Worm (Caenorhabditis elegans) whole organism, young adult: ENCODE results near the gene pigs-1.

Source experiments
- C06A6.2 ChIP-seq: fragments of 200-800 bp; sonication (Bioruptor generic); conservative IDR thresholded peaks from 2 replicates; pipeline ENCODE4 v1.3.6; 2022; ENCODE audit warnings: missing genetic modification characterization, missing compliant biosample characterization
- F33H1.4 ChIP-seq: fragments of 200-800 bp; sonication (Bioruptor generic); IDR thresholded peaks from 2 replicates; pipeline ENCODE4 v1.3.6; 2022; ENCODE audit warnings: missing genetic modification reagents, missing genetic modification characterization, missing compliant biosample characterization
- F39B2.1 ChIP-seq: fragments of 200-800 bp; sonication (Bioruptor generic); IDR thresholded peaks from 2 replicates; pipeline ENCODE4 v1.3.6; 2022; ENCODE audit warnings: missing genetic modification reagents, missing genetic modification characterization, missing compliant biosample characterization
- F57C9.4 ChIP-seq: sonication (generic microtip); optimal IDR thresholded peaks from 2 replicates; lab custom pipeline; 2017; ENCODE audit warnings: mild to moderate bottlenecking, missing genetic modification characterization, missing compliant biosample characterization
- Y53F4B.3 ChIP-seq: fragments of 200-800 bp; sonication (Bioruptor generic); IDR thresholded peaks from 2 replicates; pipeline ENCODE4 v1.3.6; 2022; ENCODE audit warnings: missing genetic modification reagents, missing genetic modification characterization, missing compliant biosample characterization
- Y95B8A.8 ChIP-seq: fragments of 200-800 bp; sonication (Bioruptor generic); IDR thresholded peaks from 2 replicates; pipeline ENCODE4 v1.3.6; 2022; ENCODE audit warnings: missing genetic modification reagents, missing genetic modification characterization, missing compliant biosample characterization
- ZK185.1 ChIP-seq: sonication (generic microtip); optimal IDR thresholded peaks from 2 replicates; lab custom pipeline; 2016; ENCODE audit warnings: mild to moderate bottlenecking, missing genetic modification characterization, missing compliant biosample characterization; ENCODE audit not compliant: poor library complexity, severe bottlenecking
- akir-1 ChIP-seq: fragments of 200-800 bp; sonication (Bioruptor generic); optimal IDR thresholded peaks from 2 replicates; lab custom pipeline; 2018; ENCODE audit warnings: mild to moderate bottlenecking, missing genetic modification characterization, moderate library complexity, missing compliant biosample characterization
- aptf-2 ChIP-seq: fragments of 200-800 bp; sonication (Bioruptor generic); conservative IDR thresholded peaks from 2 replicates; pipeline ENCODE4 v1.3.6; 2022; ENCODE audit warnings: missing genetic modification reagents, missing genetic modification characterization, missing compliant biosample characterization
- bed-1 ChIP-seq: fragments of 200-800 bp; sonication (Bioruptor generic); IDR thresholded peaks from 2 replicates; pipeline ENCODE4 v1.3.6; 2022; ENCODE audit warnings: missing genetic modification reagents, missing genetic modification characterization, missing compliant biosample characterization
- cebp-2 ChIP-seq: fragments of 200-800 bp; sonication (Bioruptor generic); IDR thresholded peaks from 2 replicates; pipeline ENCODE4 v1.3.6; 2022; ENCODE audit warnings: missing genetic modification characterization, missing compliant biosample characterization
- ceh-27 ChIP-seq: fragments of 200-800 bp; sonication (Bioruptor generic); optimal IDR thresholded peaks from 2 replicates; lab custom pipeline; 2018; ENCODE audit warnings: mild to moderate bottlenecking, missing genetic modification characterization, moderate library complexity, missing compliant biosample characterization
- ceh-40 ChIP-seq: fragments of 200-800 bp; sonication (Bioruptor generic); IDR thresholded peaks from 2 replicates; pipeline ENCODE4 v1.3.6; 2022; ENCODE audit warnings: missing genetic modification characterization, missing compliant biosample characterization
- ceh-58 ChIP-seq: fragments of 200-800 bp; sonication (Bioruptor generic); IDR thresholded peaks from 2 replicates; pipeline ENCODE4 v1.3.6; 2022; ENCODE audit warnings: missing genetic modification characterization, missing compliant biosample characterization
- ceh-79 ChIP-seq: sonication (generic microtip); optimal IDR thresholded peaks from 2 replicates; lab custom pipeline; 2017; ENCODE audit warnings: mild to moderate bottlenecking, missing genetic modification characterization, missing compliant biosample characterization
- dox-1 ChIP-seq: fragments of 200-800 bp; sonication (Bioruptor generic); IDR thresholded peaks from 2 replicates; pipeline ENCODE4 v1.3.6; 2022; ENCODE audit warnings: missing genetic modification reagents, missing genetic modification characterization, missing compliant biosample characterization
- dpff-1 ChIP-seq: sonication (generic microtip); optimal IDR thresholded peaks from 2 replicates; lab custom pipeline; 2017; ENCODE audit warnings: mild to moderate bottlenecking, missing genetic modification characterization, missing compliant biosample characterization
- egrh-3 ChIP-seq: fragments of 200-800 bp; sonication (Bioruptor generic); IDR thresholded peaks from 2 replicates; pipeline ENCODE4 v1.3.6; 2022; ENCODE audit warnings: missing genetic modification reagents, missing genetic modification characterization, missing compliant biosample characterization
- ekl-4 ChIP-seq: fragments of 200-800 bp; sonication (Bioruptor generic); IDR thresholded peaks from 2 replicates; pipeline ENCODE4 v1.3.6; 2022; ENCODE audit warnings: missing genetic modification reagents, missing genetic modification characterization, missing compliant biosample characterization
- fkh-3 ChIP-seq: sonication (generic microtip); optimal IDR thresholded peaks from 2 replicates; lab custom pipeline; 2016; ENCODE audit warnings: mild to moderate bottlenecking, missing genetic modification characterization, missing compliant biosample characterization
- hlh-12 ChIP-seq: sonication (generic microtip); optimal IDR thresholded peaks from 2 replicates; lab custom pipeline; 2016; ENCODE audit warnings: missing genetic modification characterization, missing compliant biosample characterization
- hlh-26 ChIP-seq: fragments of 200-800 bp; sonication (Bioruptor generic); conservative IDR thresholded peaks from 2 replicates; pipeline ENCODE4 v1.3.6; 2022; ENCODE audit warnings: missing genetic modification reagents, missing genetic modification characterization, missing compliant biosample characterization
- hmg-1.2 ChIP-seq: fragments of 200-800 bp; sonication (Bioruptor generic); IDR thresholded peaks from 2 replicates; pipeline ENCODE4 v1.3.6; 2022; ENCODE audit warnings: missing genetic modification reagents, missing genetic modification characterization, missing compliant biosample characterization
- hrde-1 ChIP-seq: sonication (generic microtip); optimal IDR thresholded peaks from 2 replicates; lab custom pipeline; 2016; ENCODE audit warnings: missing genetic modification characterization, mild to moderate bottlenecking, missing compliant biosample characterization, moderate library complexity, missing genotype, missing genetic modification reagents, borderline replicate concordance
- let-526 ChIP-seq: fragments of 200-800 bp; sonication (Bioruptor generic); IDR thresholded peaks from 2 replicates; pipeline ENCODE4 v1.3.6; 2022; ENCODE audit warnings: missing genetic modification reagents, missing genetic modification characterization, missing compliant biosample characterization
- let-607 ChIP-seq, 2 experiments: fragments of 200-800 bp in 1 of 2; sonication (Bioruptor generic) in 1 of 2; sonication (generic microtip) in 1 of 2; optimal IDR thresholded peaks; 2 replicates each; lab custom pipeline; 2016 to 2018; ENCODE audit warnings: mild to moderate bottlenecking in 2 of 2, missing compliant biosample characterization in 2 of 2, missing genetic modification characterization in 2 of 2, moderate library complexity in 2 of 2, missing genotype in 1 of 2
- lin-54 ChIP-seq: fragments of 200-800 bp; sonication (Bioruptor generic); optimal IDR thresholded peaks from 2 replicates; lab custom pipeline; 2018; ENCODE audit warnings: mild to moderate bottlenecking, missing genetic modification characterization, missing compliant biosample characterization
- lir-1 ChIP-seq: fragments of 200-800 bp; sonication (Bioruptor generic); conservative IDR thresholded peaks from 2 replicates; pipeline ENCODE4 v1.3.6; 2022; ENCODE audit warnings: missing genetic modification reagents, missing genetic modification characterization, missing compliant biosample characterization
- madf-3 ChIP-seq: fragments of 200-800 bp; sonication (Bioruptor generic); IDR thresholded peaks from 2 replicates; pipeline ENCODE4 v1.3.6; 2022; ENCODE audit warnings: missing genetic modification reagents, missing genetic modification characterization, missing compliant biosample characterization
- madf-8 ChIP-seq: fragments of 200-800 bp; sonication (Bioruptor generic); conservative IDR thresholded peaks from 2 replicates; pipeline ENCODE4 v1.3.6; 2022; ENCODE audit warnings: missing genetic modification reagents, missing genetic modification characterization, missing compliant biosample characterization
- mel-28 ChIP-seq: sonication (generic microtip); optimal IDR thresholded peaks from 2 replicates; lab custom pipeline; 2016; ENCODE audit warnings: borderline replicate concordance, mild to moderate bottlenecking, missing genetic modification characterization, missing compliant biosample characterization
- mes-4 ChIP-seq: sonication (generic microtip); optimal IDR thresholded peaks from 2 replicates; lab custom pipeline; 2016; ENCODE audit warnings: missing genotype, missing genetic modification characterization, missing compliant biosample characterization
- nfya-2 ChIP-seq: fragments of 200-800 bp; sonication (Bioruptor generic); IDR thresholded peaks from 2 replicates; pipeline ENCODE4 v1.3.6; 2022; ENCODE audit warnings: missing genetic modification reagents, missing genetic modification characterization, missing compliant biosample characterization
- nhr-80 ChIP-seq: sonication (generic microtip); optimal IDR thresholded peaks from 2 replicates; lab custom pipeline; 2016; ENCODE audit warnings: missing genetic modification characterization, missing compliant biosample characterization
- rcor-1 ChIP-seq: fragments of 200-800 bp; sonication (Bioruptor generic); IDR thresholded peaks from 2 replicates; pipeline ENCODE4 v1.3.6; 2022; ENCODE audit warnings: missing genetic modification reagents, missing genetic modification characterization, missing compliant biosample characterization
- snpc-1.1 ChIP-seq: sonication (generic microtip); optimal IDR thresholded peaks from 2 replicates; lab custom pipeline; 2017; ENCODE audit warnings: missing genetic modification characterization, mild to moderate bottlenecking, missing compliant biosample characterization, antibody characterized with exemption, moderate library complexity, missing genotype, missing genetic modification reagents; ENCODE audit not compliant: insufficient read depth
- snpc-4 ChIP-seq, 5 experiments: fragments of 150-350 bp in 1 of 5; sonication (generic microtip) in 4 of 5; optimal IDR thresholded peaks; 2 replicates each; lab custom pipeline; 2014 to 2018; ENCODE audit warnings: missing genetic modification characterization in 5 of 5, missing biosample characterization in 3 of 5, antibody characterized with exemption in 2 of 5, mild to moderate bottlenecking in 2 of 5, missing compliant biosample characterization in 2 of 5, missing genotype in 2 of 5, moderate library complexity in 2 of 5, missing genetic modification reagents in 1 of 5
- sptf-2 ChIP-seq: fragments of 200-800 bp; sonication (Bioruptor generic); optimal IDR thresholded peaks from 2 replicates; lab custom pipeline; 2018; ENCODE audit warnings: mild to moderate bottlenecking, missing genetic modification characterization, missing compliant biosample characterization
- tbx-9 ChIP-seq: sonication (generic microtip); optimal IDR thresholded peaks from 2 replicates; lab custom pipeline; 2016; ENCODE audit warnings: borderline replicate concordance, missing genetic modification characterization, inconsistent platforms, missing compliant biosample characterization
- tlf-1 ChIP-seq: fragments of 200-800 bp; sonication (Bioruptor generic); optimal IDR thresholded peaks from 2 replicates; lab custom pipeline; 2018; ENCODE audit warnings: mild to moderate bottlenecking, missing genetic modification characterization, missing compliant biosample characterization
- unc-130 ChIP-seq: sonication (generic microtip); optimal IDR thresholded peaks from 2 replicates; lab custom pipeline; 2016; ENCODE audit warnings: missing genetic modification reagents, missing genetic modification characterization, missing compliant biosample characterization
- ztf-22 ChIP-seq: fragments of 200-800 bp; sonication (Bioruptor generic); optimal IDR thresholded peaks from 2 replicates; lab custom pipeline; 2018; ENCODE audit warnings: mild to moderate bottlenecking, missing genetic modification characterization, moderate library complexity, missing compliant biosample characterization
- ztf-26 ChIP-seq: sonication (generic microtip); optimal IDR thresholded peaks from 2 replicates; lab custom pipeline; 2017; ENCODE audit warnings: missing genetic modification characterization, missing compliant biosample characterization
- ztf-28 ChIP-seq: fragments of 200-800 bp; sonication (Bioruptor generic); IDR thresholded peaks from 2 replicates; pipeline ENCODE4 v1.3.6; 2022; ENCODE audit warnings: missing genetic modification reagents, missing genetic modification characterization, missing compliant biosample characterization

pigs-1 gene

DNA sequence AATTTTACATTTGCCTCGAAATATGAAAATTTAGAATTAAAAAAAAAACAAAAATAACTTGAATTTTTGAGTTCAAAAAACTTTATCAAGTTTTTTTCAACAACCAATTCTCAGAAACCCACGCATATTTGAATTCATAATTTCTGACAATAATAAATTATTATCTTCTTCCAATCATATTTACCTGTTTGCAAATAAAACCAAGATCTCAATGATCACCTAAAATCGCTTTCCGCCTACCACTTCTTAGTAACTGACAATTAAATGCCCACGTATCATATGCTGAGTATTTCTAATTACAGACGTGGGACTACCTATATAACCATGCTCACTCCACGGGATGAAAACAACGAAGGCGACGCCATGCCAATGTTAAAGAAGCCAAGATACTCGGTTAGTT lies 12.9 kb upstream of the pigs-1 start, which contains the start of gene pps-1:
Gene pps-1, plus strand, starts transcription at position 301 of the 400 bp plus-strand sequence.
- no peak for TF ChIP-seq mes-4 (tag; lab: Kevin White, UChicago)
- TF ChIP-seq let-526 (GFP tag; lab: Robert Waterston, UW), result no peak
- no peak for TF ChIP-seq nfya-2 (GFP tag; lab: Robert Waterston, UW)
- no peak for TF ChIP-seq ztf-26 (tag; lab: Kevin White, UChicago)
- no peak for TF ChIP-seq ceh-27 (GFP tag; lab: Kevin White, UChicago)
- no peak for TF ChIP-seq dox-1
- TF ChIP-seq F33H1.4 (GFP tag; lab: Robert Waterston, UW), result no peak
- no peak for TF ChIP-seq hmg-1.2 (GFP tag; lab: Robert Waterston, UW)
- TF ChIP-seq lin-54, result no peak
- no peak for TF ChIP-seq ekl-4 (GFP tag; lab: Robert Waterston, UW)
- TF ChIP-seq mel-28 (tag; lab: Kevin White, UChicago), result no peak
- no peak for TF ChIP-seq C06A6.2
- no peak for TF ChIP-seq akir-1 (GFP tag; lab: Kevin White, UChicago)
- TF ChIP-seq ceh-79 (tag; lab: Kevin White, UChicago), result no peak
- TF ChIP-seq, all 124 proteins: peak for 0

DNA sequence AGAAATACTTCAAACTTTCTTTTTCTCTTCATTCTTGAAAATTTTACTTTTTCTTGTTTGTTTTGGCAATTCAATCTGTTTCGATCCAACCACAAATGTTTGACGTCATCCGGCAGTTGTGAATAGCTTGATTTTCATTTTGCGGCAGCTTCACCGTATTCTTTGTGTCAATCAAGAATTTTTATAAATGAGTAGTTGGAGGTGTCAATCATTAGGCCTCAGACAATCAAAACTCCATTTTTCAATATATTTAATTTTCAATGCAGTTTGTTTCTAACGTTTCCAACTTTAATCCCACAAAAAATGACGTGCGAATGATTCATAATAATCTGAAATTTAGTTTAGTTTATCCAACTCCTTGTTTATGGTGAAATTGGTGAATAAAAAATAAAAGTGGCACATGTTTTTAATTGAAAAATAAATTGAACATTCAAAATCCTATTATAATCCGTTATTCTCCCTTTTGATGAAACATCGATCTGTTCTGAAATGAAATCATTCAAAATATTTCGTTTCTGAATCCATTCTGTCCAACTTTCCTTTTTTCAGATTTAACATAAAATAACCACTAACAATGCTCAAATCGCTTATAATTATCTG lies 8.8 kb upstream of the pigs-1 start, which contains the start of gene ttr-53:
Gene ttr-53, plus strand, starts transcription at position 550 of the 600 bp plus-strand sequence.
- TF ChIP-seq nhr-80 (tag; lab: Kevin White, UChicago), result peak; percentile 6
- TF ChIP-seq F39B2.1, result no peak
- peak; percentile 87 to 90 for TF ChIP-seq let-607 (tag; optimal IDR thresholded peaks at IDR 0.05; lab: Kevin White, UChicago)
- TF ChIP-seq, all 124 proteins: peak for 2

DNA sequence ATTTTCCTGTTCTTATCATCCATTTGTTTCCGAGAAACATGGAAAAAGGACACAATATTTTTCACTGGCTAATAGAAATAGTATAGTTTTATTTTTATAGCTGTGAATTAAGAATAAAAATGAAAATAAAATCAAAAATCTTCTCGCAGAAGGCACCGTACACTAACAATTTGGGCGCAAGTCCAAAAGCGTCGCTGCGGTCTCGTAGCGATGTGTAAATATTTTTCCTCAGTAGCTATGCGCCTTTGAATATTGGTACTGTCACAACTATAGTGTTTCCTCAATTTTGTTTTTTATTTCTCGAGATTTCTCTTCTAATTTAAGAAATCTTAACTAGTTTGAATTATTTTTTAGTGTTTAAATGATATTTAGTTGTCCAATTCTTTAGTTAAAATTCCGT lies 8.2 kb upstream of the pigs-1 start:
- no peak for TF ChIP-seq madf-3 (GFP tag; lab: Robert Waterston, UW)
- no peak for TF ChIP-seq rcor-1 (GFP tag; lab: Robert Waterston, UW)
- peak; percentile 78 for TF ChIP-seq madf-8
- no peak for TF ChIP-seq egrh-3
- TF ChIP-seq ZK185.1, result no peak
- TF ChIP-seq snpc-4 (GFP tag; optimal IDR thresholded peaks at IDR 0.05; lab: Kevin White, UChicago), result no peak
- peak in 1 of 4 experiments; percentile 24 for TF ChIP-seq snpc-4 (tag; optimal IDR thresholded peaks at IDR 0.05; lab: Kevin White, UChicago)
- no peak for TF ChIP-seq hlh-12 (tag; lab: Kevin White, UChicago)
- TF ChIP-seq ceh-40 (GFP tag; lab: Robert Waterston, UW), result no peak
- no peak for TF ChIP-seq dpff-1
- no peak for TF ChIP-seq hlh-26
- TF ChIP-seq unc-130 (GFP tag; lab: Kevin White, UChicago), result no peak
- TF ChIP-seq let-526 (GFP tag; lab: Robert Waterston, UW), result no peak
- no peak for TF ChIP-seq cebp-2 (GFP tag; lab: Robert Waterston, UW)
- TF ChIP-seq lir-1 (GFP tag; lab: Robert Waterston, UW), result no peak
- TF ChIP-seq tlf-1 (GFP tag; lab: Kevin White, UChicago), result no peak
- TF ChIP-seq Y95B8A.8 (GFP tag; lab: Robert Waterston, UW), result no peak
- no peak for TF ChIP-seq F57C9.4 (tag; lab: Kevin White, UChicago)
- TF ChIP-seq tbx-9 (tag; lab: Kevin White, UChicago), result no peak
- no peak for TF ChIP-seq ztf-22 (GFP tag; lab: Kevin White, UChicago)
- TF ChIP-seq ztf-26 (tag; lab: Kevin White, UChicago), result no peak
- TF ChIP-seq hrde-1 (tag; lab: Kevin White, UChicago), result no peak
- TF ChIP-seq sptf-2 (GFP tag; lab: Kevin White, UChicago), result no peak
- no peak for TF ChIP-seq ztf-28 (GFP tag; lab: Robert Waterston, UW)
- no peak for TF ChIP-seq Y53F4B.3
- TF ChIP-seq snpc-1.1 (tag; lab: Kevin White, UChicago), result no peak
- TF ChIP-seq bed-1 (GFP tag; lab: Robert Waterston, UW), result no peak
- TF ChIP-seq lin-54, result peak; percentile 10
- TF ChIP-seq fkh-3 (tag; lab: Kevin White, UChicago), result no peak
- no peak for TF ChIP-seq aptf-2
- TF ChIP-seq ceh-58, result no peak
